Fruit fly (Drosophila melanogaster): ENCODE results near the gene Nepl6.

DNA sequence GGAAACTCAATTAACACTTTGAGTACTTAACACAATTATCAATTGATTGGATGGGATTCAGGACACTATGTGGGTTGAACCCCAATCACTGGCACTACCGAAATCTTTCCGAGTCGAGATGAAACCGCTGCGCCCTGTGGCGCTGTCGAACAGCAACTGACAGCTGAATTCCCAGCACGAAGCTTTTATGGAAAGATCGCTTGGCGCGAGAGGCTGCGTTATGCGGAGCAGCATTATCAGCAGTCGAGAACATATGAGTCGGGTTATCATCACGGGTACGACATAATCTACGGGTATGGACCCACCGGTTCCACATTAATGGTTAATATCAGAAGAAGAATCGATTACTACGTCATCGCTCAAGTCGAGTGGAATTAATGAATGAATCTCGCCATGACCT lies 37.8 kb upstream of the Nepl6 start, which contains the start of gene Tig:
- no peak for TF ChIP-seq Lpt (GFP tag; optimal IDR thresholded peaks at IDR 0.05)
- no peak for TF ChIP-seq CG9727 (GFP tag; optimal IDR thresholded peaks at IDR 0.05)
- TF ChIP-seq Lhr (GFP tag; optimal IDR thresholded peaks at IDR 0.05), result no peak
- TF ChIP-seq bowl (GFP tag; IDR thresholded peaks at IDR 0.05), result no peak
- TF ChIP-seq CG2889 (GFP tag; IDR thresholded peaks at IDR 0.05), result no peak
- no peak for TF ChIP-seq Mrtf (GFP tag; IDR thresholded peaks at IDR 0.05)
- TF ChIP-seq CTCF (GFP tag; optimal IDR thresholded peaks at IDR 0.05), result no peak
- TF ChIP-seq stwl (tag; optimal IDR thresholded peaks at IDR 0.05), result no peak
- TF ChIP-seq eve (GFP tag; optimal IDR thresholded peaks at IDR 0.05), result no peak
- no peak for TF ChIP-seq CG1024 (GFP tag; IDR thresholded peaks at IDR 0.05)
- no peak for TF ChIP-seq grau (tag; optimal IDR thresholded peaks at IDR 0.05)
- no peak for TF ChIP-seq vvl (GFP tag; IDR thresholded peaks at IDR 0.05)

All from whole organism, embryonic.